Fruit fly (Drosophila melanogaster): ENCODE data around the gene CG13069.

Gene CG13069

DNA sequence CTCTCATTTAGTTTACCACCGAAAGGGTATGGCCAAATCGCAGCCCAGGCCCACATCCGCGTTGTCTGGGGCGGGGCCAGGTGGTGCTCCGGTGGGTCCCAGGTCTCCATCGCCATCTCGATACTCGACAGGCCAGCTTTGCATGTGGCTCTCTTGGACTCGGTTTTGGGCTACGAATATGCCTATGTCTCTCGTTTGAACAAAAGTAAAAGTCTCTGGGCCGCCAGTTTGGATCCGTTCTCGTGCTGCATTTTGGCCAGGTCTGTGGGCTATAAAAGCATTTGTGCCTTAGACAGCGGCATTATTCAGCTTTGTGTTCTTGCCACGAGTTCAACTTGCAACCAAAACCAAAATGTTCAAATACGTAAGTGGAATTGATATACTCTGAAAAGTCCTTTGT, 11.9 kb downstream of the CG13069 start, which contains the start of gene CG13065:
Gene CG13065 (plus strand): TSS at position 301 of the 400 bp plus-strand sequence.
- TF ChIP-seq Sin3A (optimal IDR thresholded peaks at IDR 0.05), result no peak
- no peak for TF ChIP-seq insv (optimal IDR thresholded peaks at IDR 0.05)
- TF ChIP-seq h (optimal IDR thresholded peaks at IDR 0.05), result no peak
- TF ChIP-seq ttk (optimal IDR thresholded peaks at IDR 0.05), result no peak
- no peak for TF ChIP-seq Myc (optimal IDR thresholded peaks at IDR 0.05)
- no peak for TF ChIP-seq psq (optimal IDR thresholded peaks at IDR 0.05)

DNA sequence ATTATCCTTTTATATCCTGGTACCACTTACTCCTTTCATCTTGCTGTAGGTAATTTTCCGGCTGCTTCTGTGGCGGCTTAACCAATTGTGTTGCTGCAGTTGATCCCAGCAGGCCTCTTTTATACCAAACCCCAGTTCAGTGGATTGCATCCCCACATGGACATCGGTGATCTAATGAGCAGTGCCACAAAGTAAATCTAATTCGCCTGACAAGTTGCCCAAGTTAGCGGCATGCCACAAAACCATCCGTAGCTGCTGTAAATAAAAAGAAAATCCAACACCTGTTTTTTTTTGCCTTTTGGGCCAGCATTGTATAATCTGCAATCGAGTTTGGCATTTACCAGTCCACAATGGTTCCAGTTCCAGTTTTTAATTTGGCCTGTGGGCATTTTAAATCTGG, 14.0 kb downstream of the CG13069 start, which contains the start of gene CG13050:
Gene CG13050 (minus strand): TSS at position 101 of the 400 bp plus-strand sequence.
- TF ChIP-seq Sin3A (optimal IDR thresholded peaks at IDR 0.05), result no peak
- no peak for TF ChIP-seq psq (optimal IDR thresholded peaks at IDR 0.05)
- TF ChIP-seq insv (optimal IDR thresholded peaks at IDR 0.05), result no peak
- TF ChIP-seq Myc (optimal IDR thresholded peaks at IDR 0.05), result no peak
- TF ChIP-seq ttk (optimal IDR thresholded peaks at IDR 0.05), result no peak
- no peak for TF ChIP-seq h (optimal IDR thresholded peaks at IDR 0.05)

DNA sequence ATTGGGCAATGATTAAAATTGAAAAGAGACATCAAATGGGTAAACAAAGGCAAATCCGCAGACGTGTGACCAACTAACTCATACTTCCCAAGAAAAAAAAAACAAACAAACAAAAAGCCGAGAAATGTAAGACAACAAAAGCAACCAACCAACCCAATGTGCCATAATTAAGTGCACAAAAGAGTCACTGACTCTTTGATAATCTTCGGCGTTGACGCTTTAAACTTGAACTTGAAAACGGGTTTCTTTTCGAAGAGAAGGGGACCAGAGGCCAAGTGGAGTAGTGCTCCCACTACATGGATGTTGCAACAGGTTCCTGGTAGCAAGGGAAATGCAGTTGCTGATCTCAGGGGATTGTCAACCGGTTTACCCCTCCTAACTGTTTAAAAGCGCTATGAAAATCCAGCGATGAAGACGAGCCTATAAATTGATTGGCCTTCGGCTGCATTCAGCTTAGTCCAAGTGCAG, 14.8 kb downstream of the CG13069 start, which contains the start of gene CG13064:
Gene CG13064 (plus strand): TSS at position 418 of the 468 bp plus-strand sequence.
- no peak for TF ChIP-seq insv (optimal IDR thresholded peaks at IDR 0.05)
- no peak for TF ChIP-seq ttk (optimal IDR thresholded peaks at IDR 0.05)
- TF ChIP-seq h (optimal IDR thresholded peaks at IDR 0.05), result no peak
- no peak for TF ChIP-seq Sin3A (optimal IDR thresholded peaks at IDR 0.05)
- no peak for TF ChIP-seq Myc (optimal IDR thresholded peaks at IDR 0.05)
- no peak for TF ChIP-seq psq (optimal IDR thresholded peaks at IDR 0.05)

DNA sequence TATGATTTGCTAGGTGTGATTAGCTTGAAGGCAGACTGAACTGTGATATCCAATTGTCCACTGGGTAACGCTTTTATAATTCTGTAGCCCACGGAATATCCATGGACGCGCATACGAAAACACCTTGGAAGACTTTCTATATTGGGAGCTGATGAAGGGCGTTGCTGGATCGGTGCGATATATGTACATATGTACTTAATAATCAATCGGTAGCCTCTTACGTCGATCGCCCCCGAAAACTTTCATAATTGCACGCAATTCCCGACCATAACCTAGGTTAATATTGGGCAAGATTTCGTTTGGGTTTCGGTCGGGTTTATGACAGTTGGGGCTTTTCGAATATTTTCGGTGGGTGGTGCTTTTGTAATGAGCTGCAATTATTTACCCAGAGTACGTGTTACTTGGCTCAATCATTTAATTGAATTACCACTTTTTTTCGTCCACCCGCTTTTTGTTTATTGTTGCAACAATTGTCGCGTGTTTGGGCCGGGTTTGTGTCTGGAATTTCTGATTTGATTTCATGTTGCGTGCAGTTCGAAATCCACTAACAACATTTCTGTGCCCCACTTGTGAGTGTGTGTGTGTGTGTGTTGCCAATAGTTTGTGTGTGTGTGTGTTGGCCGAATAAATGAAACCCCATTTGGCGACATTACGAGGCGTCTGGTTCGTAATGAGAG, 16.8 kb downstream of the CG13069 start, which contains the start of gene CG13049:
Gene CG13049 (minus strand): TSS at position 51 of the 677 bp plus-strand sequence.
- TF ChIP-seq ttk (optimal IDR thresholded peaks at IDR 0.05), result no peak
- TF ChIP-seq Sin3A (optimal IDR thresholded peaks at IDR 0.05), result no peak
- no peak for TF ChIP-seq h (optimal IDR thresholded peaks at IDR 0.05)
- TF ChIP-seq Myc (optimal IDR thresholded peaks at IDR 0.05), result no peak
- TF ChIP-seq insv (optimal IDR thresholded peaks at IDR 0.05), result no peak
- TF ChIP-seq psq (optimal IDR thresholded peaks at IDR 0.05), result no peak

DNA sequence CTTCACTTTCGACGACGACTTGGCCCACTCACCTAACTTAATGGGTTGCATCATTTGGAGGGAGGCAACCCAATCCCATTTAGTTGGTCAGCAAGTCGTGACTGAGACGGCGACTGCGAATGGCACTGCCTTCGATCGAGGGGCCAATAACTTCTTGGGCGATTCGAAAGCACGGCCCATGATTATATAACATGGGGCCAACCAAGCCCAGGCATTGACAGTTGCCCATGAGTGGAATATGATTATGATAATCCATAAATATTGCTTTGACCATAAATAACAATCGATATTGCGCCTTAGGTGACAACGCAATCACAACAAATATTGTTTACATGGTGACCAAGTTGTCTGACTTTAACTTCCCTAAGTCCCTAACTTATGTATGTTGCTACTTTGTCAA, 18.6 kb downstream of the CG13069 start, which contains the start of gene CG13048:
Gene CG13048 (minus strand): TSS at position 101 of the 400 bp plus-strand sequence.
- TF ChIP-seq Sin3A (optimal IDR thresholded peaks at IDR 0.05), result no peak
- TF ChIP-seq insv (optimal IDR thresholded peaks at IDR 0.05), result no peak
- TF ChIP-seq h (optimal IDR thresholded peaks at IDR 0.05), result no peak
- TF ChIP-seq ttk (optimal IDR thresholded peaks at IDR 0.05), result no peak
- no peak for TF ChIP-seq Myc (optimal IDR thresholded peaks at IDR 0.05)
- no peak for TF ChIP-seq psq (optimal IDR thresholded peaks at IDR 0.05)

DNA sequence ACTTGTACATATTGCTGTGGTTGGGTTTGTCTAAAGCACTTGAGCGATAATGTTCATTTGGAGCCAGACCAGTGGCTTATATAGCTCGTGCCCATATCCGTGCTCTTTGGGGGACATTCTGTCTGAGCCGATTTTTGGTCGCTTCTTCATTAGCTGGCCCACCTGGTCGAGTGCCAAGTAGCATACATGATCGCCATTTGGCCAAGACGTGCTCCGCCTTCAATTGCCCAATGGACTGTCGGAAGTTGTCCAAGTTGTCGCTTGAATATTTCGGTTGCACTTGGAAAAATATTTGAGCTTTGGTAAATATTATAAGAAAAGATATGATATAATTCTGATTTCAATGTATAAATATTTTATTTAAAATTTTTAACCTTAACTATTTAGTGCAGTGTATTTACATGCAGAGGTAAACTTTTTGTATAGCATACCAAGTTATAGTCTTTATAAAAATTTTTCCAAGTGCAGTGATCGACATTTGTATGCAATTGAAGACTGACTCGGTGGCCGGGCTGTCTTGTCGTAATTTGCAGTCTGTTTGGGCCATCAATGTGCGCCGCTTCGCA, 20.2 kb downstream of the CG13069 start, which contains the start of gene CG13047:
Gene CG13047 (minus strand): TSS at position 51 of the 566 bp plus-strand sequence.
- TF ChIP-seq psq (optimal IDR thresholded peaks at IDR 0.05) (no peak), h (optimal IDR thresholded peaks at IDR 0.05) (no peak), Sin3A (optimal IDR thresholded peaks at IDR 0.05) (no peak), insv (optimal IDR thresholded peaks at IDR 0.05) (no peak), Myc (optimal IDR thresholded peaks at IDR 0.05) (no peak), ttk (optimal IDR thresholded peaks at IDR 0.05) (no peak)

DNA sequence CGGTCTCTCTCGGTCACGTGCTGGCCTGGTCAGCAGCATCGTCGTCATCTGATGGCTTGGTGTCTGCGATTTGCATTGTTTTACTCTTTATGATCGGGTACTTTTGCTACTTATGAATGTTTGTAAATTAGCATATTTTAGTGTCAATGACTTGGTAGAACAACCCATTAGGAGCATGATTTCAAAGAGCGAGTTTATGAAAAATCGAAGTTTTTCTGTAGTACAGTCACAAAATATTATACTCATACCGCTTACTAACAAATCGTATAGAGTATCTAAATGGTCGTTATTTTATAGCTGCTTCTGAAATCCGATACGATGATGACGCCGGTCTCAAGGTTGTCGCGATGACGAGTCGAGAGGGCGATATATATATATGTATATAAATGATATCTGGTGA, 21.1 kb downstream of the CG13069 start:
- no peak for TF ChIP-seq psq (optimal IDR thresholded peaks at IDR 0.05)

DNA sequence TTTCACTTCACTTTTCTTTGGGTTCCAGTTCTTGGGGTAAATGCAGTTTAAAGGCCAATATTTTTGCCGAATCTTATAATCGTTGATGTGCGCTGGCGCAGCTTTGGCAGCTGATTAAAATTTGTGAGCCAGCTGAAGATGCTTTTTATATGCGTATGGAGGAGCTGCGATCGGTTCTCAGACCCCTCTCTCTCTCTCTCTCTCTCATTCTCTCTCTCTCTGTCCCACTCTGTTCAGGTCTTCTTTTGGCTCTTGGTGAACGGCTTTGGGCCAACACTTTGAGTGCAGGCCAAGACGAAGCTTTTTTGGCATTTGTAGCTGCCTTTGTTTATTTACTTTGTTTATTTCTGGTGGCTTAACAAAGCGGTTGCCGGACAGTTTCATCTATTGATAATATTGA, 23.1 kb downstream of the CG13069 start, which contains the start of gene CG13046:
Gene CG13046 (minus strand): TSS at position 101 of the 400 bp plus-strand sequence.
- TF ChIP-seq Sin3A (optimal IDR thresholded peaks at IDR 0.05) (no peak), psq (optimal IDR thresholded peaks at IDR 0.05) (no peak), h (optimal IDR thresholded peaks at IDR 0.05) (no peak), insv (optimal IDR thresholded peaks at IDR 0.05) (no peak), Myc (optimal IDR thresholded peaks at IDR 0.05) (no peak), ttk (optimal IDR thresholded peaks at IDR 0.05) (no peak)

DNA sequence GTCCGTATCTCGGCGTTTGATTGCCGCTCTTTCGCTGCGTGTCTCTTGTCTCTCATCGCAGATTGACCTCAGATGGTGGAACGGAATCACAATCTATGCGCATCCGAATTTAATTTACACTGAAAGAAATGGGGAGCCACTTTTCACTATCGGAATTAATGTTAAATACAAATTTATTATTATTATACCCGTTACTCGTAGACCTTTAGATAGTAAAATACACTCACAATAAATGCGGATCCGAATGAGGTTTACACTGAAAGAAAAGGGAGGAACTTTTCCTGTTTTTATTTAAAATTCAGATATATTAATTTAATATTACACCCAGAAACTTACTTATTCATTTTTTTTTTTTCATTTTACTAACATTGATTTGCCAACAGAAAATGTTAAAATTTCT, 23.9 kb downstream of the CG13069 start:
- TF ChIP-seq psq (optimal IDR thresholded peaks at IDR 0.05) (no peak), Myc (optimal IDR thresholded peaks at IDR 0.05) (no peak), ttk (optimal IDR thresholded peaks at IDR 0.05) (no peak), Sin3A (optimal IDR thresholded peaks at IDR 0.05) (no peak), insv (optimal IDR thresholded peaks at IDR 0.05) (no peak), h (optimal IDR thresholded peaks at IDR 0.05) (no peak)

DNA sequence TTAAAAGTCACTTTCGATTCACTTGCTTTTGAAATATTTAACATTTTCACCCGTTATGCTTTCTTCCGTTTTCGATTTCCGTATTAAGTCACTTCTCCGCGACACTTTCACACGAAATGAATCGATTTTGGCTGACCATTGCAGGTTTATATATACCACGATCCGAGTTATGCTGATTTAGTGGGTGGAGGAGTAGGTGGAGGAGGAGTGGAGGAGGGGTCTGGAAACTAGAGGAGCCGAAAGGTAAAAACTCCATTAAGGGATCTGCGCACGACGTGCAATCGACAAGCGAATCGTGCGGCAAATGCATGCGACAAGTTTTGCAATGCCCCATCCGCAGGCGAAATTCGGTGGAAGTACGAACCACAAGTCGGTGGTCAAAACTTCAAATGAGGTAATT, 25.7 kb downstream of the CG13069 start, which contains the start of gene CG13045:
Gene CG13045 (minus strand): TSS at position 101 of the 400 bp plus-strand sequence.
- no peak for TF ChIP-seq ttk (optimal IDR thresholded peaks at IDR 0.05)
- TF ChIP-seq insv (optimal IDR thresholded peaks at IDR 0.05), result no peak
- no peak for TF ChIP-seq psq (optimal IDR thresholded peaks at IDR 0.05)
- no peak for TF ChIP-seq Myc (optimal IDR thresholded peaks at IDR 0.05)
- no peak for TF ChIP-seq h (optimal IDR thresholded peaks at IDR 0.05)
- TF ChIP-seq Sin3A (optimal IDR thresholded peaks at IDR 0.05), result no peak

DNA sequence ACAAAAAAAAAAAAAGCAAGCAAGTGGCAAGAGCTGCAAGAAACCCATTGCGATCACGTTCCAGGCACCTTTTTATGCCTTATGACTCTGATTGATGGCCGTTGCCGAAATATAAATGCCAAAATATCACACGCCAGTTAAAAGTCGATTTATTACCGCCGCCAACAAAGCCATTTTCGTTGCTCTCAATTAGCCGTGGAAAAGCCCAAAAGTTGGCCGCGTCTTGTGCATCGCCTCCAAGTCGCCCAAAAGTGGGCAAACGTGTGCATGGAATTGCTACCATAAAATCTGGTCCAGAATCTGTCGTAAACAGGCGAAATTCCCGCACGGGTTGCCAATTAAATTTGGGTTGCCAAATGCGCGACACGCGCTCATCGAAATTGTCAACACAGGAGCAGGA, 26.5 kb downstream of the CG13069 start:
- TF ChIP-seq insv (optimal IDR thresholded peaks at IDR 0.05) (no peak), Sin3A (optimal IDR thresholded peaks at IDR 0.05) (no peak), h (optimal IDR thresholded peaks at IDR 0.05) (no peak), ttk (optimal IDR thresholded peaks at IDR 0.05) (no peak), psq (optimal IDR thresholded peaks at IDR 0.05) (no peak), Myc (optimal IDR thresholded peaks at IDR 0.05) (no peak)

DNA sequence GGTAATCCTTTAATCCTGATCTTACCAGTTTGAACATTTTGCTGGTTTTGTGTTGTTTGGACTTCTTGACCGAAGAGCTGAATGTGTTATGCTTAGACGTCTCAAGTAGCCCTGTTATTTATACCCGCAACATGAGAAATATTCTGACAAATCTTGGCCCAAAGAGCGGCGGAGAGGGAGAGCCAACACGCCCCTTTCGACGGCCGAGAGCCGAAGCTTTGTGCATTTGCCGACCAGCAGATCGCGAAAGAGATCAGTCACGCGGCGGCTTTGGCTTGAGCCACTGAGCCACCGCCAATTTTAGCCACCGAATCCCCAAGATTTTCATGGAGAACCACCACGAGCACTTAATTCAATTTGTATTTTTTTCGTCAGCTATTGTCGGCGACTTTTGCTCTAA, 30.3 kb downstream of the CG13069 start, which contains the start of gene CG4962:
Gene CG4962 (minus strand): TSS at position 101 of the 400 bp plus-strand sequence.
- TF ChIP-seq ttk (optimal IDR thresholded peaks at IDR 0.05), result no peak
- no peak for TF ChIP-seq h (optimal IDR thresholded peaks at IDR 0.05)
- TF ChIP-seq Sin3A (optimal IDR thresholded peaks at IDR 0.05), result no peak
- no peak for TF ChIP-seq insv (optimal IDR thresholded peaks at IDR 0.05)
